Worm (Caenorhabditis elegans): ENCODE results near the gene F52D2.12.

DNA sequence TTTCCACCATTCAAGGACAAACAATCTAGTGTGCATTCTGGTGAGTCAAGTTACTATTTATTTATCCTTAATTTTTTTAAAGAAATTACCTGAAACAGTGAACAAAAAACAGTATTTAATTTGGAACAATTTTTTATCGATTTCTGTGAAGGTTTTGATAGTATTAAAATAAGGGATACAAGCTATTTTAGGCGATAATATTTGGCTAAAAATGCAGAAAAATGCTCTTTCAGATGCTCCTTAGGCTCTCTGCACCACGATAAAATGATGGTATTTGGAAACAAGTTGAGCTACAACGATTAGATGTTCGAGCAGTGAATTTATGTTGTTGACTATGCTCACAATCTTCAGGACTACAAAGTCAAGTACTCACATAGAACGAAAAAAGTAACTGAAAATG is 2.1 kb upstream of the F52D2.12 start, which contains the start of gene F52D2.6:
- no peak for TF ChIP-seq nfya-1 (tag; optimal IDR thresholded peaks at IDR 0.05; ENCODE audit: insufficient read depth)
- TF ChIP-seq daf-12 (tag; optimal IDR thresholded peaks at IDR 0.05), result no peak
- no peak for TF ChIP-seq unc-39 (tag; optimal IDR thresholded peaks at IDR 0.05)
- TF ChIP-seq fkh-2 (tag; optimal IDR thresholded peaks at IDR 0.05), result no peak
- TF ChIP-seq nhr-237 (tag; optimal IDR thresholded peaks at IDR 0.05), result no peak
- TF ChIP-seq ama-1 (optimal IDR thresholded peaks at IDR 0.05), result no peak
- TF ChIP-seq aly-2 (tag; optimal IDR thresholded peaks at IDR 0.05), result no peak
- TF ChIP-seq ceh-9 (tag; optimal IDR thresholded peaks at IDR 0.05), result no peak
- no peak for TF ChIP-seq fkh-10 (GFP tag; optimal IDR thresholded peaks at IDR 0.05)
- no peak for TF ChIP-seq egl-27 (tag; optimal IDR thresholded peaks at IDR 0.05)
